Worm (Caenorhabditis elegans) whole organism, L2 larva: ENCODE measurements around the gene T12A2.3.

ENCODE experiments used
- ama-1 ChIP-seq: fragments of 150-350 bp; optimal IDR thresholded peaks from 2 replicates; lab custom pipeline; 2018; ENCODE audit warnings: inconsistent platforms
- ceh-82 ChIP-seq: fragments of 150-350 bp; optimal IDR thresholded peaks from 2 replicates; lab custom pipeline; 2014; ENCODE audit warnings: missing biosample characterization, missing genetic modification characterization
- fos-1 ChIP-seq: fragments of 150-350 bp; optimal IDR thresholded peaks from 2 replicates; lab custom pipeline; 2014; ENCODE audit warnings: missing biosample characterization, missing genetic modification characterization
- lsy-2 ChIP-seq, 2 experiments: fragments of 150-350 bp in 1 of 2; sonication (generic microtip) in 1 of 2; optimal IDR thresholded peaks; 2 replicates each; lab custom pipeline; 2014 to 2017; ENCODE audit warnings: missing biosample characterization in 2 of 2, missing genetic modification characterization in 2 of 2
- nhr-237 ChIP-seq: fragments of 150-350 bp; optimal IDR thresholded peaks from 2 replicates; lab custom pipeline; 2014; ENCODE audit warnings: missing biosample characterization, missing genetic modification characterization
- nhr-6 ChIP-seq: fragments of 150-350 bp; optimal IDR thresholded peaks from 2 replicates; lab custom pipeline; 2014; ENCODE audit warnings: missing biosample characterization, missing genetic modification characterization
- nhr-77 ChIP-seq: fragments of 150-350 bp; optimal IDR thresholded peaks from 2 replicates; lab custom pipeline; 2014; ENCODE audit warnings: missing biosample characterization, missing genetic modification characterization
- zag-1 ChIP-seq: fragments of 150-350 bp; optimal IDR thresholded peaks from 2 replicates; lab custom pipeline; 2014; ENCODE audit warnings: missing biosample characterization, missing genetic modification characterization
- ztf-4 ChIP-seq: fragments of 150-350 bp; optimal IDR thresholded peaks from 2 replicates; lab custom pipeline; 2014; ENCODE audit warnings: missing biosample characterization, missing genetic modification characterization

DNA sequence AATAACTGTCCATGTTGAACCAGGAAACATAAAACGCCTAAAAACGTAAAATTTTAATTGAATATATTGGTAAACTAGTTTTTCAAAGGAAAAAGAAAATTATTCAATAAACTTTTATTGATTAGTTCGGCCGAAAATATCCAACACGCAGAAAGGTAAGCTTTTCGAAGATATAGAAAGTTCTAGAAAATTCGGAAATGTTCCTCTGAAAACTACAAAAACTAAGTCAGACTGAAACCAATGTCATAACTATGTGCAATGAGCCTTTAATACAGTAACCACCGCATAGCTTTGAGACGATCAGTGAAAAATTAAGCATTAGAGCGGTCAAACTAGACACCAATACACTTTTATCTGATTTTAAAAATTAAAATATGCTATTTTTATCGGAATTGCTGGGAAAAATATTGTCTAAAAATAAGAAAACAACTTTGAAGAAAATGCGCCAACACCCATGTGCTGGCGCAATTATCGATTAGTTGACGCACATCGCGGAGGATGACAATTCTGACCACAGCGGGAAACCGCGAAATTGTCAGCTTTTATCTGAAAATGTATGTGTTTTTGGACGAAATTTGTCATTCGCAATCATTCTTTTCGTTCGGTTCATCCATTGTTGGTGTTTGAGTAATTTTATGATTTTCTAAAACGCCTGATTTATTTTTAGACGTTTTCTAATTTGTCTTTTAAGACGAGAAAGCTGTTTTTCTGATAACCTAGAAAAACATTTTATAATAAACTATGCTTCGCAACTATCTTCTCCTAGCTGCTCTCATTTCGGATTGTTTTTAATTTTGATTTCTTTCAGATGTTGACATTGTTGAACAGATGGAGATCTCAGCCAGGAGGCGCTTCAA is 42.0 kb upstream of the T12A2.3 start, which contains the start of the genes C23G10.7 and rpn-2:
- peak; percentile 76 to 88 for TF ChIP-seq lsy-2 (tag; optimal IDR thresholded peaks at IDR 0.05; lab: Kevin White, UChicago)
- TF ChIP-seq ceh-82: no peak
- peak; percentile 27 for TF ChIP-seq ama-1
- TF ChIP-seq nhr-237 (tag; lab: Kevin White, UChicago): no peak
- peak; percentile 39 for TF ChIP-seq fos-1 (tag; lab: Kevin White, UChicago)
- TF ChIP-seq nhr-77 (tag; lab: Kevin White, UChicago): no peak
- TF ChIP-seq zag-1 (tag; lab: Kevin White, UChicago): no peak
- no peak for TF ChIP-seq nhr-6 (tag; lab: Kevin White, UChicago)
- TF ChIP-seq ztf-4 (tag; lab: Kevin White, UChicago): no peak
